Worm (Caenorhabditis elegans): ENCODE data around the gene R13A5.10.

Gene R13A5.10

ce11 chrIII:7580586-7580985 lies 2.2 kb downstream of the R13A5.10 start (continued):
- TF ChIP-seq arid-1 (GFP tag; conservative IDR thresholded peaks at IDR 0.05) (no peak), fkh-10 (GFP tag; optimal IDR thresholded peaks at IDR 0.05) (peak; percentile 18), hlh-11 (tag; optimal IDR thresholded peaks at IDR 0.05) (no peak), duxl-1 (tag; optimal IDR thresholded peaks at IDR 0.05; ENCODE audit: poor library complexity) (no peak)

DNA sequence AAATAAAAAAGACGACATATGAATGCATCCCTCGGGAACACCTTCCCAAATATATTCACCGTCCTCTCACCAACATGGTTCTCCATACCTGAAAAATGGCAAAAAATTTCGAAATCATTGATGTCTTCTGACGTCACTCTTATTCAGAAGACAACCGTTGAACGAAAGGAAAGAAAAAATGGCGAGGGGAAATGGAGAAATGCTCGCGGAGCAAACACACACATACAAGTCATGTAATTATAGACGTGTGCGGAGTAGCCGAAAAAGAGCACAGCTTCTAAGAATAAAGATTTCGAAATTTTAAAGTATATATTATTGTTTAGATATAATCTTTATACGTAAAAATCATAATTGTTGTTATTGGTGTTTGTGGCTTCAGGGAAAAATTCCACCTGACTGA lies 3.5 kb downstream of the R13A5.10 start, which contains the start of gene mfsd-6:
Gene mfsd-6, minus strand, starts transcription at position 88 of the 400 bp plus-strand sequence.
- TF ChIP-seq F44E2.7 (GFP tag; IDR thresholded peaks at IDR 0.05) (no peak), lsy-2 (tag; optimal IDR thresholded peaks at IDR 0.05) (peak in 1 of 2 experiments; percentile 23), mdl-1 (tag; optimal IDR thresholded peaks at IDR 0.05) (peak in 1 of 2 experiments; percentile 3)

DNA sequence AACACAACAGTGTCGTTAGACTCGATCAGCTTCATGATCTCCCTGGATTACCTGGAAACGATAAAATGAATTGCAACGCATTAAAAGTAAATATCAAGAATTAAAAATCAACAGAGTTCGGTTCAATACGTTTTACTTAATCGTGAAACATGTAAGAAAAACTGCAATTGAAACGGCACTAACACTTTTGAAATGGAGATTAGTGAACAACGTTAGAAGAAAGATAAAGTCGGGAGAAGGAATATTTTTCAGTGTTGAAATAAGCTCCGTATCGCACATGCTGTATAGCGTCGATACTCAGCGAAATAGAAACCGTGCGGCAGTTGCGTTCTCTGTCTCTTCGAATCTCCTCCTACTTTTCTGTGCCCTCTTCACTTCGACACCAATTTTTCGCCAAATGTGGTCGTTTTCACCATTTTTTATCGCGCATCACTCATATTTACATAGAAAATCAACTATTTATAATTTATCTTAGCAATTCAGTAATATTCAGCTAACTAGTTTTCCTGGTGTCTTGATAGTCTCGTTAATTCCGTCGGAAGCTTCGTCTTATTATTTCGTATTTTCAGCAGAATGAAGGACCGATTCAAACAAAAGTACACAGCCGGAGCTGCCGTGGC lies 9.9 kb downstream of the R13A5.10 start, which contains the start of the genes rpl-9 and lpd-7:
Gene rpl-9, minus strand, starts transcription at position 51 of the 620 bp plus-strand sequence.
Gene lpd-7, plus strand, starts transcription at position 570 of the 620 bp plus-strand sequence.
- TF ChIP-seq mep-1 (tag; optimal IDR thresholded peaks at IDR 0.05) (peak; percentile 91), Y105C5A.15 (GFP tag; IDR thresholded peaks at IDR 0.05) (no peak), fkh-10 (GFP tag; optimal IDR thresholded peaks at IDR 0.05) (peak; percentile 59), unc-62 (GFP tag; optimal IDR thresholded peaks at IDR 0.05 in 1 of 2) (peak in 1 of 2 experiments; percentile 38), unc-62 (tag; optimal IDR thresholded peaks at IDR 0.05) (no peak), hlh-11 (tag; optimal IDR thresholded peaks at IDR 0.05) (peak; percentile 71), ZK337.2 (GFP tag; IDR thresholded peaks at IDR 0.05) (no peak), nhr-76 (tag; optimal IDR thresholded peaks at IDR 0.05) (no peak), lsy-2 (tag; optimal IDR thresholded peaks at IDR 0.05) (peak; percentile 2 to 91), rbr-2 (tag; optimal IDR thresholded peaks at IDR 0.05) (peak; percentile 69), daf-12 (tag; optimal IDR thresholded peaks at IDR 0.05) (no peak), daf-8 (GFP tag; IDR thresholded peaks at IDR 0.05) (no peak), jun-1 (tag; optimal IDR thresholded peaks at IDR 0.05) (no peak), zfp-2 (tag; optimal IDR thresholded peaks at IDR 0.05) (peak; percentile 89), dmd-9 (GFP tag; IDR thresholded peaks at IDR 0.05) (no peak), R02D3.7 (tag; optimal IDR thresholded peaks at IDR 0.05) (peak; percentile 17), nhr-11 (tag; optimal IDR thresholded peaks at IDR 0.05) (peak; percentile 89), Y5F2A.4 (GFP tag; optimal IDR thresholded peaks at IDR 0.05) (no peak), hlh-30 (tag; optimal IDR thresholded peaks at IDR 0.05; ENCODE audit: insufficient read depth) (peak; percentile 75), lin-29 (GFP tag; IDR thresholded peaks at IDR 0.05) (no peak), spr-3 (GFP tag; optimal IDR thresholded peaks at IDR 0.05) (no peak), ceh-82 (tag; optimal IDR thresholded peaks at IDR 0.05) (no peak), lir-3 (tag; optimal IDR thresholded peaks at IDR 0.05) (no peak), dpl-1 (GFP tag; optimal IDR thresholded peaks at IDR 0.05) (peak; percentile 74), daf-16 (GFP tag; optimal IDR thresholded peaks at IDR 0.05) (no peak), daf-16 (tag; optimal IDR thresholded peaks at IDR 0.05) (peak; percentile 71), nhr-237 (tag; optimal IDR thresholded peaks at IDR 0.05) (no peak), ama-1 (optimal IDR thresholded peaks at IDR 0.05) (no peak), lin-38 (GFP tag; IDR thresholded peaks at IDR 0.05) (peak; percentile 65), F49E8.2 (tag; optimal IDR thresholded peaks at IDR 0.05; ENCODE audit: borderline replicate concordance) (no peak), snpc-4 (tag; optimal IDR thresholded peaks at IDR 0.05) (no peak), lim-7 (GFP tag; IDR thresholded peaks at IDR 0.05) (no peak), F37D6.2 (tag; optimal IDR thresholded peaks at IDR 0.05) (no peak), mes-2 (tag; optimal IDR thresholded peaks at IDR 0.05; ENCODE audit: poor library complexity, severe bottlenecking) (peak; percentile 86), ztf-11 (tag; optimal IDR thresholded peaks at IDR 0.05) (no peak), nhr-77 (tag; optimal IDR thresholded peaks at IDR 0.05) (peak; percentile 81), dve-1 (tag; optimal IDR thresholded peaks at IDR 0.05; ENCODE audit: insufficient read depth) (peak; percentile 58), lin-39 (tag; optimal IDR thresholded peaks at IDR 0.05) (no peak), nhr-25 (tag; optimal IDR thresholded peaks at IDR 0.05; ENCODE audit: borderline replicate concordance, insufficient read depth) (peak; percentile 42), aha-1 (tag) (peak; percentile 77), lin-1 (GFP tag; IDR thresholded peaks at IDR 0.05) (no peak), set-16 (GFP tag; IDR thresholded peaks at IDR 0.05) (no peak), snpc-1.2 (GFP tag; IDR thresholded peaks at IDR 0.05) (no peak)

Measured in whole organism, L4 larva.